Worm (Caenorhabditis elegans) whole organism, late embryonic: ENCODE measurements around the gene T05A8.6.

Experiments used
- ahr-1 ChIP-seq: sonication (generic microtip); optimal IDR thresholded peaks from 2 replicates; lab custom pipeline; 2016; ENCODE audit warnings: missing genetic modification characterization, missing compliant biosample characterization
- ama-1 ChIP-seq: fragments of 150-350 bp; optimal IDR thresholded peaks from 2 replicates; lab custom pipeline; 2014
- ceh-22 ChIP-seq: sonication (generic microtip); optimal IDR thresholded peaks from 2 replicates; lab custom pipeline; 2017; ENCODE audit warnings: missing biosample characterization, missing genetic modification characterization
- elt-4 ChIP-seq: sonication (generic microtip); optimal IDR thresholded peaks from 2 replicates; lab custom pipeline; 2016; ENCODE audit warnings: missing genetic modification characterization, missing compliant biosample characterization
- eyg-1 ChIP-seq: sonication (generic microtip); optimal IDR thresholded peaks from 2 replicates; lab custom pipeline; 2016; ENCODE audit warnings: missing genotype, missing genetic modification characterization, missing compliant biosample characterization
- nfya-1 ChIP-seq: sonication (generic microtip); optimal IDR thresholded peaks from 2 replicates; lab custom pipeline; 2017; ENCODE audit warnings: missing genetic modification characterization, mild to moderate bottlenecking, missing compliant biosample characterization, antibody characterized with exemption, moderate library complexity
- unc-86 ChIP-seq: sonication (generic microtip); optimal IDR thresholded peaks from 2 replicates; lab custom pipeline; 2016; ENCODE audit warnings: missing genetic modification characterization, missing compliant biosample characterization

DNA sequence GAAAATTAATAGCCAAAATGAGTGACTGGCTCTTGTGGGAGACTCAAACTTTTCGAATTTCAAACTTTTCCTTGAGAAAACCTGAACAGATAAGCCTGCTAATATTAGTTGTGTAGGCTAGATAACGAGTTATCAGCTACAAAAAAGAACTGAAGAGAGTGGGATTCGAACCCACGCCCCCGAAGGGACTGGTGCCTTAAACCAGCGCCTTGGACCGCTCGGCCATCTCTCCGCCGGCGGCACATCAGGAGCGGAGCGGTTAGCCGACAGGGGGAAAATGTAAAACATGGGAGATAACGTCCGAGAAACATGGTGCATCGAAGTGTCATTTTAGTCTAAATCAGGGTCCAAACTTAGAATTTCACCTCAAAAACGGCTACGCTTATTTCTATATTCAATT lies 3.9 kb downstream of the T05A8.6 start:
- TF ChIP-seq ceh-22 (tag; lab: Kevin White, UChicago) (no peak), eyg-1 (no peak), nfya-1 (tag; lab: Kevin White, UChicago) (no peak), ama-1 (lab: Kevin White, UChicago) (no peak), unc-86 (no peak), ahr-1 (tag; lab: Kevin White, UChicago) (no peak), elt-4 (tag; lab: Kevin White, UChicago) (no peak)
